Fruit fly (Drosophila melanogaster) whole organism, embryonic: ENCODE data around the gene CG11454.

ENCODE experiments used
- BtbVII ChIP-seq: fragments of 200-800 bp; sonication (Bioruptor generic); optimal IDR thresholded peaks from 3 replicates; lab custom pipeline; 2017; ENCODE audit warnings: missing biosample characterization, mild to moderate bottlenecking, missing genetic modification characterization
- CG10209 ChIP-seq: fragments of 200-800 bp; sonication (Bioruptor generic); optimal IDR thresholded peaks from 3 replicates; lab custom pipeline; 2017; ENCODE audit warnings: missing biosample characterization, mild to moderate bottlenecking, missing genetic modification characterization, missing genetic modification reagents
- CG12071 ChIP-seq: fragments of 200-800 bp; sonication (Bioruptor generic); optimal IDR thresholded peaks from 3 replicates; lab custom pipeline; 2018; ENCODE audit warnings: missing biosample characterization, mild to moderate bottlenecking, missing genetic modification characterization
- CG12299 ChIP-seq: fragments of 200-800 bp; sonication (Bioruptor generic); optimal IDR thresholded peaks from 2 replicates; lab custom pipeline; 2018; ENCODE audit warnings: missing biosample characterization, mild to moderate bottlenecking, missing genetic modification characterization
- CG13287 ChIP-seq: fragments of 200-800 bp; sonication (Bioruptor generic); IDR thresholded peaks from 2 replicates; pipeline ENCODE4 v1.3.6; 2022; ENCODE audit warnings: missing biosample characterization, missing genetic modification characterization; ENCODE audit not compliant: partially characterized antibody
- CG14710 ChIP-seq: fragments of 200-800 bp; sonication (Bioruptor generic); optimal IDR thresholded peaks from 3 replicates; lab custom pipeline; 2019; ENCODE audit warnings: missing biosample characterization, mild to moderate bottlenecking, missing genetic modification characterization, moderate library complexity
- CG14860 ChIP-seq: fragments of 200-800 bp; sonication (Bioruptor generic); IDR thresholded peaks from 3 replicates; pipeline ENCODE4 v1.3.6; 2022; ENCODE audit warnings: missing biosample characterization, missing genetic modification characterization; ENCODE audit not compliant: partially characterized antibody
- CG15479 ChIP-seq: fragments of 200-800 bp; sonication (Bioruptor generic); optimal IDR thresholded peaks from 3 replicates; lab custom pipeline; 2019; ENCODE audit warnings: missing biosample characterization, mild to moderate bottlenecking, missing genetic modification characterization, moderate library complexity
- CG1647 ChIP-seq: fragments of 200-800 bp; sonication (Bioruptor generic); optimal IDR thresholded peaks from 3 replicates; lab custom pipeline; 2016; ENCODE audit warnings: missing biosample characterization, missing genetic modification characterization
- CG17568 ChIP-seq: fragments of 200-800 bp; sonication (Bioruptor generic); optimal IDR thresholded peaks from 2 replicates; lab custom pipeline; 2018; ENCODE audit warnings: missing biosample characterization, mild to moderate bottlenecking, missing genetic modification characterization, moderate library complexity
- CG1792 ChIP-seq: fragments of 200-800 bp; sonication (Bioruptor generic); optimal IDR thresholded peaks from 2 replicates; lab custom pipeline; 2016; ENCODE audit warnings: missing biosample characterization, missing genetic modification characterization
- CG18476 ChIP-seq: fragments of 200-800 bp; sonication (Bioruptor generic); optimal IDR thresholded peaks from 2 replicates; lab custom pipeline; 2016; ENCODE audit warnings: missing biosample characterization, mild to moderate bottlenecking, missing genetic modification characterization
- CG18599 ChIP-seq: fragments of 200-800 bp; sonication (Bioruptor generic); optimal IDR thresholded peaks from 3 replicates; lab custom pipeline; 2017; ENCODE audit warnings: missing biosample characterization, missing genetic modification characterization, mild to moderate bottlenecking, moderate library complexity, missing genetic modification reagents
- CG2712 ChIP-seq: fragments of 200-800 bp; optimal IDR thresholded peaks from 3 replicates; lab custom pipeline; 2019; ENCODE audit warnings: missing biosample characterization, mild to moderate bottlenecking, missing genetic modification characterization, moderate library complexity
- CG6683 ChIP-seq: fragments of 200-800 bp; sonication (Bioruptor generic); optimal IDR thresholded peaks from 2 replicates; lab custom pipeline; 2017; ENCODE audit warnings: missing biosample characterization, mild to moderate bottlenecking, missing genetic modification characterization, missing genetic modification reagents
- CG9727 ChIP-seq: fragments of 200-800 bp; sonication (Bioruptor generic); optimal IDR thresholded peaks from 3 replicates; lab custom pipeline; 2017; ENCODE audit warnings: missing biosample characterization, mild to moderate bottlenecking, missing genetic modification characterization
- Chrac-16 ChIP-seq: fragments of 200-800 bp; sonication (Bioruptor generic); optimal IDR thresholded peaks from 3 replicates; lab custom pipeline; 2016; ENCODE audit warnings: missing biosample characterization, missing genetic modification characterization
- Dek ChIP-seq: fragments of 200-800 bp; sonication (Bioruptor generic); optimal IDR thresholded peaks from 3 replicates; lab custom pipeline; 2019; ENCODE audit warnings: missing biosample characterization, mild to moderate bottlenecking, missing genetic modification characterization, moderate library complexity
- Dip3 ChIP-seq: fragments of 200-800 bp; sonication (Bioruptor generic); optimal IDR thresholded peaks from 3 replicates; lab custom pipeline; 2016; ENCODE audit warnings: missing biosample characterization, missing genetic modification characterization
- Dp ChIP-seq: fragments of 200-800 bp; sonication (Bioruptor generic); optimal IDR thresholded peaks from 2 replicates; lab custom pipeline; 2018; ENCODE audit warnings: missing biosample characterization, mild to moderate bottlenecking, missing genetic modification characterization, moderate library complexity
- HLH3B ChIP-seq: fragments of 200-800 bp; sonication (Bioruptor generic); IDR thresholded peaks from 2 replicates; pipeline ENCODE4 v1.3.6; 2022; ENCODE audit warnings: missing biosample characterization, missing genetic modification characterization
- Hmr ChIP-seq: fragments of 200-800 bp; sonication (Bioruptor generic); optimal IDR thresholded peaks from 3 replicates; lab custom pipeline; 2017; ENCODE audit warnings: mild to moderate bottlenecking, missing biosample characterization, missing genetic modification reagents, missing genetic modification characterization
- Kr ChIP-seq: fragments of 200-800 bp; sonication (Bioruptor generic); optimal IDR thresholded peaks from 2 replicates; lab custom pipeline; 2017; ENCODE audit warnings: missing biosample characterization, mild to moderate bottlenecking, missing genetic modification characterization
- MESR4 ChIP-seq: fragments of 200-800 bp; sonication (Bioruptor generic); optimal IDR thresholded peaks from 2 replicates; lab custom pipeline; 2018; ENCODE audit warnings: missing biosample characterization, mild to moderate bottlenecking, missing genetic modification characterization, moderate library complexity
- Scr ChIP-seq: fragments of 200-800 bp; sonication (Bioruptor generic); IDR thresholded peaks from 2 replicates; pipeline ENCODE4 v1.3.6; 2022; ENCODE audit warnings: missing biosample characterization, missing genetic modification characterization; ENCODE audit not compliant: partially characterized antibody
- Xbp1 ChIP-seq: fragments of 200-800 bp; sonication (Bioruptor generic); optimal IDR thresholded peaks from 3 replicates; lab custom pipeline; 2016; ENCODE audit warnings: missing biosample characterization, mild to moderate bottlenecking, missing genetic modification characterization
- abd-A ChIP-seq: fragments of 200-800 bp; sonication (Bioruptor generic); optimal IDR thresholded peaks from 3 replicates; lab custom pipeline; 2019; ENCODE audit warnings: missing biosample characterization, mild to moderate bottlenecking, missing genetic modification characterization, moderate library complexity
- ash1 ChIP-seq: fragments of 200-800 bp; sonication (Bioruptor generic); optimal IDR thresholded peaks from 2 replicates; lab custom pipeline; 2018; ENCODE audit warnings: missing biosample characterization, mild to moderate bottlenecking, missing genetic modification characterization
- az2 ChIP-seq: fragments of 200-800 bp; sonication (Bioruptor generic); optimal IDR thresholded peaks from 3 replicates; lab custom pipeline; 2016; ENCODE audit warnings: missing biosample characterization, missing genetic modification characterization
- crp ChIP-seq, 2 experiments: fragments of 200-800 bp; sonication (Bioruptor generic); optimal IDR thresholded peaks; 2 replicates in 1 of 2; 3 replicates in 1 of 2; lab custom pipeline; 2017; ENCODE audit warnings: missing biosample characterization in 2 of 2, missing genetic modification characterization in 2 of 2, mild to moderate bottlenecking in 1 of 2, moderate library complexity in 1 of 2
- dati ChIP-seq: fragments of 200-800 bp; sonication (Bioruptor generic); IDR thresholded peaks from 2 replicates; pipeline ENCODE4 v1.3.6; 2022; ENCODE audit warnings: missing biosample characterization, missing genetic modification characterization
- fd3F ChIP-seq: fragments of 200-800 bp; sonication (Bioruptor generic); optimal IDR thresholded peaks from 2 replicates; lab custom pipeline; 2018; ENCODE audit warnings: missing biosample characterization, mild to moderate bottlenecking, missing genetic modification characterization, moderate library complexity
- fd96Cb ChIP-seq: fragments of 200-800 bp; sonication (Bioruptor generic); optimal IDR thresholded peaks from 2 replicates; lab custom pipeline; 2018; ENCODE audit warnings: missing biosample characterization, mild to moderate bottlenecking, missing genetic modification characterization, moderate library complexity
- gem ChIP-seq: fragments of 200-800 bp; sonication (Bioruptor generic); optimal IDR thresholded peaks from 2 replicates; lab custom pipeline; 2019; ENCODE audit warnings: missing biosample characterization, mild to moderate bottlenecking, missing genetic modification characterization, moderate library complexity
- jigr1 ChIP-seq: fragments of 200-800 bp; sonication (Bioruptor generic); IDR thresholded peaks from 3 replicates; pipeline ENCODE4 v1.3.6; 2022; ENCODE audit warnings: missing biosample characterization, missing genetic modification characterization
- lab ChIP-seq: fragments of 200-800 bp; sonication (Bioruptor generic); optimal IDR thresholded peaks from 3 replicates; lab custom pipeline; 2017; ENCODE audit warnings: missing biosample characterization, missing genetic modification characterization, mild to moderate bottlenecking, moderate library complexity, missing genetic modification reagents
- lilli ChIP-seq: fragments of 200-800 bp; sonication (Bioruptor generic); optimal IDR thresholded peaks from 3 replicates; lab custom pipeline; 2016; ENCODE audit warnings: missing biosample characterization, missing genetic modification characterization
- pnt ChIP-seq: fragments of 200-800 bp; sonication (Bioruptor generic); optimal IDR thresholded peaks from 3 replicates; lab custom pipeline; 2016; ENCODE audit warnings: missing biosample characterization, missing genetic modification characterization
- prd ChIP-seq, 3 experiments: fragments of >200 bp in 2 of 3; fragments of 200-800 bp in 1 of 3; sonication (Bioruptor generic) in 1 of 3; optimal IDR thresholded peaks in 2 of 3; IDR thresholded peaks in 1 of 3; 2 replicates in 2 of 3; 3 replicates in 1 of 3; pipeline versions ENCODE4 v1.3.6 to Lab custom; 2017 to 2022; ENCODE audit warnings: missing biosample characterization in 1 of 3, missing genetic modification characterization in 1 of 3
- salm ChIP-seq: fragments of 200-800 bp; sonication (Bioruptor generic); optimal IDR thresholded peaks from 2 replicates; lab custom pipeline; 2018; ENCODE audit warnings: missing biosample characterization, mild to moderate bottlenecking, missing genetic modification characterization
- sens ChIP-seq: fragments of 200-800 bp; sonication (Bioruptor generic); peaks from one replicate; lab custom pipeline; 2016; ENCODE audit warnings: missing biosample characterization, missing genetic modification characterization
- slbo ChIP-seq: fragments of 200-800 bp; sonication (Bioruptor generic); IDR thresholded peaks from 2 replicates; pipeline ENCODE4 v1.3.6; 2022; ENCODE audit warnings: missing biosample characterization, missing genetic modification characterization
- slp2 ChIP-seq: fragments of 200-800 bp; sonication (Bioruptor generic); optimal IDR thresholded peaks from 2 replicates; lab custom pipeline; 2016; ENCODE audit warnings: missing biosample characterization, missing genetic modification characterization
- so ChIP-seq: fragments of 200-800 bp; sonication (Bioruptor generic); IDR thresholded peaks from 3 replicates; pipeline ENCODE4 v1.3.6; 2022; ENCODE audit warnings: missing biosample characterization, missing genetic modification characterization
- sr ChIP-seq: fragments of 200-800 bp; sonication (Bioruptor generic); IDR thresholded peaks from 3 replicates; pipeline ENCODE4 v1.3.6; 2022; ENCODE audit warnings: missing biosample characterization, missing genetic modification characterization
- sug ChIP-seq: fragments of 200-800 bp; optimal IDR thresholded peaks from 2 replicates; lab custom pipeline; 2019; ENCODE audit warnings: missing biosample characterization, mild to moderate bottlenecking, missing genetic modification characterization, moderate library complexity
- wdn ChIP-seq: fragments of 200-800 bp; sonication (Bioruptor generic); IDR thresholded peaks from 2 replicates; pipeline ENCODE4 v1.3.6; 2022; ENCODE audit warnings: missing biosample characterization, missing genetic modification characterization

The CG11454 gene

dm6 chr2L:107476-108436 lies 35.4 kb upstream of the CG11454 start (continued):
- TF ChIP-seq abd-A (peak; percentile 85), salm (tag; lab: Kevin White, UChicago) (peak; percentile 8), MESR4 (GFP tag; lab: Kevin White, UChicago) (peak; percentile 61), crp (GFP tag; optimal IDR thresholded peaks at IDR 0.05; lab: Kevin White, UChicago) (peak; percentile 48 to 92), slp2 (GFP tag; lab: Kevin White, UChicago) (no peak), wdn (GFP tag; lab: Robert Waterston, UW) (no peak), gem (tag; lab: Kevin White, UChicago) (no peak), CG17568 (GFP tag; lab: Kevin White, UChicago) (peak; percentile 42), Scr (GFP tag; lab: Robert Waterston, UW) (peak; percentile 19; the same call in 1 of the 2 replicates), jigr1 (GFP tag; lab: Robert Waterston, UW) (no peak), Chrac-16 (no peak), CG1792 (GFP tag; lab: Kevin White, UChicago) (no peak), Dip3 (no peak), fd3F (GFP tag; lab: Kevin White, UChicago) (no peak), lilli (GFP tag; lab: Kevin White, UChicago) (peak; percentile 29), CG12071 (GFP tag; lab: Kevin White, UChicago) (no peak), sug (tag; lab: Kevin White, UChicago) (peak; percentile 2), HLH3B (no peak), dati (no peak), CG6683 (GFP tag; lab: Kevin White, UChicago) (no peak), ash1 (GFP tag; lab: Kevin White, UChicago) (no peak), so (0 out of 3 replicates have a peak, but pooled peaks have one; percentile 36), lab (GFP tag; lab: Kevin White, UChicago) (no peak), CG10209 (no peak), Hmr (no peak), sens (GFP tag; lab: Kevin White, UChicago) (peak; percentile 4), CG18599 (GFP tag; lab: Kevin White, UChicago) (peak; percentile 54), CG9727 (peak; percentile 38), CG14860 (no peak), Dek (tag; lab: Kevin White, UChicago) (peak; percentile 10), CG14710 (tag; lab: Kevin White, UChicago) (peak; percentile 16), slbo (GFP tag; lab: Robert Waterston, UW) (0 out of 2 replicates have a peak, but pooled peaks have one; percentile 5), CG18476 (no peak), az2 (GFP tag; lab: Kevin White, UChicago) (no peak), pnt (GFP tag; lab: Kevin White, UChicago) (no peak), CG13287 (GFP tag; lab: Robert Waterston, UW) (peak; percentile 52), CG15479 (GFP tag; lab: Kevin White, UChicago) (no peak), CG1647 (no peak), Kr (GFP tag; lab: Kevin White, UChicago) (no peak), prd (optimal IDR thresholded peaks at IDR 0.05; lab: Kevin White, UChicago) (no peak), prd (GFP tag; IDR thresholded peaks at IDR 0.05; lab: Robert Waterston, UW) (no peak), sr (no peak), fd96Cb (tag; lab: Kevin White, UChicago) (no peak), CG12299 (peak; percentile 63), CG2712 (tag; lab: Kevin White, UChicago) (peak; percentile 25), Xbp1 (GFP tag; lab: Kevin White, UChicago) (no peak), BtbVII (GFP tag; lab: Kevin White, UChicago) (peak; percentile 59), Dp (GFP tag; lab: Kevin White, UChicago) (peak; percentile 40)
